Worm (Caenorhabditis elegans) whole organism, L2 larva: ENCODE data around the gene ugt-34.

ENCODE experiments used
- Y55F3AM.14 ChIP-seq: fragments of 200-800 bp; sonication (Bioruptor generic); optimal IDR thresholded peaks from 2 replicates; lab custom pipeline; 2018; ENCODE audit warnings: mild to moderate bottlenecking, missing genetic modification characterization, missing compliant biosample characterization
- ceh-82 ChIP-seq: fragments of 150-350 bp; optimal IDR thresholded peaks from 2 replicates; lab custom pipeline; 2014; ENCODE audit warnings: missing biosample characterization, missing genetic modification characterization
- dmd-4 ChIP-seq: sonication (generic microtip); optimal IDR thresholded peaks from 2 replicates; lab custom pipeline; 2017; ENCODE audit warnings: missing biosample characterization, missing genetic modification characterization
- lin-13 ChIP-seq: fragments of 150-350 bp; optimal IDR thresholded peaks from 2 replicates; lab custom pipeline; 2014; ENCODE audit warnings: missing biosample characterization, missing genetic modification reagents, missing genetic modification characterization
- lin-39 ChIP-seq: fragments of 150-350 bp; optimal IDR thresholded peaks from 2 replicates; lab custom pipeline; 2014; ENCODE audit warnings: missing biosample characterization, missing genetic modification reagents, missing genetic modification characterization
- lsy-2 ChIP-seq, 2 experiments: fragments of 150-350 bp in 1 of 2; sonication (generic microtip) in 1 of 2; optimal IDR thresholded peaks; 2 replicates each; lab custom pipeline; 2014 to 2017; ENCODE audit warnings: missing biosample characterization in 2 of 2, missing genetic modification characterization in 2 of 2
- nhr-6 ChIP-seq: fragments of 150-350 bp; optimal IDR thresholded peaks from 2 replicates; lab custom pipeline; 2014; ENCODE audit warnings: missing biosample characterization, missing genetic modification characterization
- peb-1 ChIP-seq: fragments of 150-350 bp; optimal IDR thresholded peaks from 2 replicates; lab custom pipeline; 2014; ENCODE audit warnings: missing biosample characterization, missing genetic modification characterization
- sma-3 ChIP-seq: sonication (generic microtip); optimal IDR thresholded peaks from 2 replicates; lab custom pipeline; 2016; ENCODE audit warnings: missing genetic modification reagents, missing genetic modification characterization, missing compliant biosample characterization
- snpc-4 ChIP-seq: fragments of 150-350 bp; optimal IDR thresholded peaks from 2 replicates; lab custom pipeline; 2014; ENCODE audit warnings: missing biosample characterization, missing genetic modification characterization
- unc-62 ChIP-seq: fragments of 150-350 bp; optimal IDR thresholded peaks from 2 replicates; lab custom pipeline; 2014; ENCODE audit warnings: missing biosample characterization, missing genetic modification reagents, missing genetic modification characterization
- ztf-4 ChIP-seq: fragments of 150-350 bp; optimal IDR thresholded peaks from 2 replicates; lab custom pipeline; 2014; ENCODE audit warnings: missing biosample characterization, missing genetic modification characterization

DNA sequence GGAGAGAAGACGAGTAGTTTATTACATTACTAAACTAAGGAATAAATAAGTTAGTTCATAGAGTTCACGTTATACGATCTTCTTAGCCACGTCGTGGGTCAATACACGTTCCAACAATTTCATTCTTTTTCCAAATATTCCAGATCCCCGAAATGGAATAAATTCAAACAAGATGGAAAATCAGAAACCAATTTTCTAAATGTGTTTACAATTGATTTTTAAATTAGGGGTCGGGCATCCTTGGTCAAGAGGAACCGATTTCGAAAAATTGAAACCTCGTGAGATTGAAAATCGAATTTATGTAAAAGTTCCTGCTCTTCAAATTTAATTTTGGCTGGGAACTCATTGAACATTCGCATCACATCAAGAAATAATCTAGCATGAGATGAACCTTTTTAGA, 28.0 kb upstream of the ugt-34 start:
- TF ChIP-seq unc-62 (GFP tag; lab: Kevin White, UChicago), result no peak
- no peak for TF ChIP-seq lsy-2 (tag; optimal IDR thresholded peaks at IDR 0.05; lab: Kevin White, UChicago)
- TF ChIP-seq peb-1, result no peak
- no peak for TF ChIP-seq lin-39 (tag; lab: Kevin White, UChicago)
- no peak for TF ChIP-seq lin-13 (GFP tag; lab: Kevin White, UChicago)
- TF ChIP-seq Y55F3AM.14, result no peak
- TF ChIP-seq nhr-6, result no peak
- no peak for TF ChIP-seq snpc-4
- TF ChIP-seq sma-3 (GFP tag; lab: Kevin White, UChicago), result no peak
- TF ChIP-seq dmd-4, result no peak
- no peak for TF ChIP-seq ztf-4 (tag; lab: Kevin White, UChicago)
- no peak for TF ChIP-seq ceh-82 (tag; lab: Kevin White, UChicago)
